Worm (Caenorhabditis elegans) whole organism, young adult: ENCODE measurements around the gene arid-1.

ENCODE experiments used
- B0035.1 ChIP-seq: sonication (generic microtip); optimal IDR thresholded peaks from 2 replicates; lab custom pipeline; 2016; ENCODE audit warnings: missing genetic modification characterization, mild to moderate bottlenecking, missing compliant biosample characterization, missing genotype, missing genetic modification reagents
- B0261.1 ChIP-seq: sonication (generic microtip); optimal IDR thresholded peaks from 2 replicates; lab custom pipeline; 2016; ENCODE audit warnings: mild to moderate bottlenecking, missing genetic modification characterization, moderate library complexity, missing compliant biosample characterization
- B0336.3 ChIP-seq: fragments of 200-800 bp; sonication (Bioruptor generic); IDR thresholded peaks from 2 replicates; pipeline ENCODE4 v1.3.6; 2022; ENCODE audit warnings: missing genetic modification characterization, missing compliant biosample characterization
- C17E4.6 ChIP-seq: fragments of 200-800 bp; sonication (Bioruptor generic); IDR thresholded peaks from 2 replicates; pipeline ENCODE4 v1.3.6; 2022; ENCODE audit warnings: missing genetic modification reagents, missing genetic modification characterization, missing compliant biosample characterization
- F39B2.1 ChIP-seq: fragments of 200-800 bp; sonication (Bioruptor generic); IDR thresholded peaks from 2 replicates; pipeline ENCODE4 v1.3.6; 2022; ENCODE audit warnings: missing genetic modification reagents, missing genetic modification characterization, missing compliant biosample characterization
- F49E8.2 ChIP-seq: sonication (generic microtip); optimal IDR thresholded peaks from 3 replicates; lab custom pipeline; 2017; ENCODE audit warnings: missing genetic modification characterization, mild to moderate bottlenecking, missing compliant biosample characterization, antibody characterized with exemption, moderate library complexity; ENCODE audit not compliant: insufficient read depth
- F57A8.1 ChIP-seq: fragments of 200-800 bp; sonication (Bioruptor generic); optimal IDR thresholded peaks from 2 replicates; lab custom pipeline; 2018; ENCODE audit warnings: mild to moderate bottlenecking, missing genetic modification characterization, moderate library complexity, missing compliant biosample characterization
- F57C9.4 ChIP-seq: sonication (generic microtip); optimal IDR thresholded peaks from 2 replicates; lab custom pipeline; 2017; ENCODE audit warnings: mild to moderate bottlenecking, missing genetic modification characterization, missing compliant biosample characterization
- K11D2.4 ChIP-seq: fragments of 200-800 bp; sonication (Bioruptor generic); IDR thresholded peaks from 2 replicates; pipeline ENCODE4 v1.3.6; 2022; ENCODE audit warnings: missing genetic modification reagents, missing genetic modification characterization, missing compliant biosample characterization
- T07F8.4 ChIP-seq: sonication (generic microtip); optimal IDR thresholded peaks from 2 replicates; lab custom pipeline; 2016; ENCODE audit warnings: mild to moderate bottlenecking, missing genetic modification characterization, moderate library complexity, missing compliant biosample characterization
- Y53F4B.3 ChIP-seq: fragments of 200-800 bp; sonication (Bioruptor generic); IDR thresholded peaks from 2 replicates; pipeline ENCODE4 v1.3.6; 2022; ENCODE audit warnings: missing genetic modification reagents, missing genetic modification characterization, missing compliant biosample characterization
- Y53G8AR.9 ChIP-seq: fragments of 200-800 bp; sonication (Bioruptor generic); conservative IDR thresholded peaks from 2 replicates; pipeline ENCODE4 v1.3.6; 2022; ENCODE audit warnings: missing genetic modification reagents, missing genetic modification characterization, missing compliant biosample characterization
- Y56A3A.18 ChIP-seq: fragments of 200-800 bp; sonication (Bioruptor generic); IDR thresholded peaks from 2 replicates; pipeline ENCODE4 v1.3.6; 2022; ENCODE audit warnings: missing genetic modification reagents, missing genetic modification characterization, missing compliant biosample characterization
- ama-1 ChIP-seq, 3 experiments: fragments of 150-350 bp in 1 of 3; sonication (generic microtip) in 2 of 3; optimal IDR thresholded peaks; 2 replicates each; lab custom pipeline; 2014 to 2018; ENCODE audit warnings: missing biosample characterization in 2 of 3, missing genetic modification characterization in 2 of 3, missing genetic modification reagents in 2 of 3
- atf-7 ChIP-seq: sonication (generic microtip); optimal IDR thresholded peaks from 2 replicates; lab custom pipeline; 2017; ENCODE audit warnings: mild to moderate bottlenecking, missing genetic modification characterization, missing compliant biosample characterization
- attf-5 ChIP-seq: fragments of 200-800 bp; sonication (Bioruptor generic); optimal IDR thresholded peaks from 2 replicates; lab custom pipeline; 2018; ENCODE audit warnings: mild to moderate bottlenecking, missing genetic modification characterization, missing compliant biosample characterization
- bed-1 ChIP-seq: fragments of 200-800 bp; sonication (Bioruptor generic); IDR thresholded peaks from 2 replicates; pipeline ENCODE4 v1.3.6; 2022; ENCODE audit warnings: missing genetic modification reagents, missing genetic modification characterization, missing compliant biosample characterization
- cebp-1 ChIP-seq, 2 experiments: fragments of 200-800 bp in 1 of 2; sonication (Bioruptor generic) in 1 of 2; sonication (generic microtip) in 1 of 2; IDR thresholded peaks in 1 of 2; optimal IDR thresholded peaks in 1 of 2; 2 replicates each; pipeline versions ENCODE4 v1.3.6 to Lab custom; 2017 to 2022; ENCODE audit warnings: missing compliant biosample characterization in 2 of 2, missing genetic modification characterization in 2 of 2, mild to moderate bottlenecking in 1 of 2, missing genetic modification reagents in 1 of 2, moderate library complexity in 1 of 2
- ceh-100 ChIP-seq: fragments of 200-800 bp; sonication (Bioruptor generic); IDR thresholded peaks from 2 replicates; pipeline ENCODE4 v1.3.6; 2022; ENCODE audit warnings: missing genetic modification reagents, missing genetic modification characterization, missing compliant biosample characterization
- ceh-91 ChIP-seq: fragments of 200-800 bp; sonication (Bioruptor generic); IDR thresholded peaks from 2 replicates; pipeline ENCODE4 v1.3.6; 2022; ENCODE audit warnings: missing genetic modification reagents, missing genetic modification characterization, missing compliant biosample characterization
- dox-1 ChIP-seq: fragments of 200-800 bp; sonication (Bioruptor generic); IDR thresholded peaks from 2 replicates; pipeline ENCODE4 v1.3.6; 2022; ENCODE audit warnings: missing genetic modification reagents, missing genetic modification characterization, missing compliant biosample characterization
- dpl-1 ChIP-seq: fragments of 150-350 bp; optimal IDR thresholded peaks from 2 replicates; lab custom pipeline; 2014; ENCODE audit warnings: missing biosample characterization, missing genetic modification reagents, missing genetic modification characterization
- efl-1 ChIP-seq: fragments of 150-350 bp; optimal IDR thresholded peaks from 2 replicates; lab custom pipeline; 2014; ENCODE audit warnings: missing biosample characterization, missing genetic modification reagents, missing genetic modification characterization
- egl-44 ChIP-seq: fragments of 200-800 bp; sonication (Bioruptor generic); IDR thresholded peaks from 2 replicates; pipeline ENCODE4 v1.3.6; 2022; ENCODE audit warnings: missing genetic modification reagents, missing genetic modification characterization, missing compliant biosample characterization
- egrh-3 ChIP-seq: fragments of 200-800 bp; sonication (Bioruptor generic); IDR thresholded peaks from 2 replicates; pipeline ENCODE4 v1.3.6; 2022; ENCODE audit warnings: missing genetic modification reagents, missing genetic modification characterization, missing compliant biosample characterization
- ets-4 ChIP-seq: fragments of 200-800 bp; sonication (Bioruptor generic); optimal IDR thresholded peaks from 2 replicates; lab custom pipeline; 2018; ENCODE audit warnings: mild to moderate bottlenecking, missing genetic modification characterization, missing compliant biosample characterization
- him-1 ChIP-seq: sonication (generic microtip); optimal IDR thresholded peaks from 2 replicates; lab custom pipeline; 2016; ENCODE audit warnings: missing genotype, missing genetic modification reagents, missing genetic modification characterization, missing compliant biosample characterization
- hmg-20 ChIP-seq: fragments of 200-800 bp; sonication (Bioruptor generic); IDR thresholded peaks from 2 replicates; pipeline ENCODE4 v1.3.6; 2022; ENCODE audit warnings: missing genetic modification reagents, missing genetic modification characterization, missing compliant biosample characterization
- let-526 ChIP-seq: fragments of 200-800 bp; sonication (Bioruptor generic); IDR thresholded peaks from 2 replicates; pipeline ENCODE4 v1.3.6; 2022; ENCODE audit warnings: missing genetic modification reagents, missing genetic modification characterization, missing compliant biosample characterization
- lin-54 ChIP-seq: fragments of 200-800 bp; sonication (Bioruptor generic); optimal IDR thresholded peaks from 2 replicates; lab custom pipeline; 2018; ENCODE audit warnings: mild to moderate bottlenecking, missing genetic modification characterization, missing compliant biosample characterization
- lir-1 ChIP-seq: fragments of 200-800 bp; sonication (Bioruptor generic); conservative IDR thresholded peaks from 2 replicates; pipeline ENCODE4 v1.3.6; 2022; ENCODE audit warnings: missing genetic modification reagents, missing genetic modification characterization, missing compliant biosample characterization
- madf-3 ChIP-seq: fragments of 200-800 bp; sonication (Bioruptor generic); IDR thresholded peaks from 2 replicates; pipeline ENCODE4 v1.3.6; 2022; ENCODE audit warnings: missing genetic modification reagents, missing genetic modification characterization, missing compliant biosample characterization
- mes-4 ChIP-seq: sonication (generic microtip); optimal IDR thresholded peaks from 2 replicates; lab custom pipeline; 2016; ENCODE audit warnings: missing genotype, missing genetic modification characterization, missing compliant biosample characterization
- nhr-80 ChIP-seq: sonication (generic microtip); optimal IDR thresholded peaks from 2 replicates; lab custom pipeline; 2016; ENCODE audit warnings: missing genetic modification characterization, missing compliant biosample characterization
- pha-4 ChIP-seq: fragments of 150-350 bp; sonication (generic microtip); optimal IDR thresholded peaks from 2 replicates; lab custom pipeline; 2014; ENCODE audit warnings: missing biosample characterization, missing genetic modification reagents, missing genetic modification characterization
- snpc-3.4 ChIP-seq: sonication (generic microtip); optimal IDR thresholded peaks from 2 replicates; lab custom pipeline; 2017; ENCODE audit warnings: missing genetic modification characterization, mild to moderate bottlenecking, missing compliant biosample characterization, antibody characterized with exemption, moderate library complexity, missing genotype, missing genetic modification reagents
- somi-1 ChIP-seq: fragments of 200-800 bp; sonication (Bioruptor generic); optimal IDR thresholded peaks from 2 replicates; lab custom pipeline; 2018; ENCODE audit warnings: mild to moderate bottlenecking, missing genetic modification characterization, missing compliant biosample characterization
- unc-62 ChIP-seq: fragments of 150-350 bp; optimal IDR thresholded peaks from 2 replicates; lab custom pipeline; 2014; ENCODE audit warnings: missing biosample characterization, missing genetic modification reagents, missing genetic modification characterization
- zfh-2 ChIP-seq: fragments of 200-800 bp; sonication (Bioruptor generic); conservative IDR thresholded peaks from 2 replicates; pipeline ENCODE4 v1.3.6; 2022; ENCODE audit warnings: missing genetic modification reagents, missing genetic modification characterization, missing compliant biosample characterization
- ztf-18 ChIP-seq: sonication (generic microtip); optimal IDR thresholded peaks from 2 replicates; lab custom pipeline; 2016; ENCODE audit warnings: missing genotype, mild to moderate bottlenecking, missing genetic modification characterization, missing compliant biosample characterization
- ztf-25 ChIP-seq: fragments of 200-800 bp; sonication (Bioruptor generic); IDR thresholded peaks from 2 replicates; pipeline ENCODE4 v1.3.6; 2022; ENCODE audit warnings: missing genetic modification reagents, missing genetic modification characterization, missing compliant biosample characterization

The arid-1 gene

DNA sequence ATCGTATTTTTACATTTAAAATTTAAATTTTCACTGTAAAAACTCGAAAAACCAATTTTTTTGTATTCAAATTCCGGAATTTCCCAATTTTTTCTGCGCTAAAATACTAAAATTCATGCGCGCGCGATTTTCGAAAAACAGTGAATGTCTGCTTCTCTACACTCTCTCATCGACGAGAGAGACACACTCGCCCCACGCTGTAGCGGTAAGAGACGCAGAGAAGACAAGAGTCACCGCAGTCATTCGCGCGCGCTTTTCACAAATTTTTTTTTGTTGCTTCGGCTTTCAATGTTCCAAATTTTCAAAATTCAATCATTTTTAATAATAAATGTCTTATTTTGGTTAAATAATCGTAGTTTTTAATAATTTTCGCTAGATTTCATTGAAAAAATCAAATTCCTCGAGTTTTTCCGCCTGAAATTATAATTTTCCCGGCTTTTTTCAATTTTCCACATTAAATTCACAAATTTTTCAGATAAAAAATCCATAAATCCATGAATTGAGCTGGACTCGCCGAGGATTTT, at the start of gene arid-1 (continued):
- TF ChIP-seq nhr-80 (tag; lab: Kevin White, UChicago) = no peak
- no peak for TF ChIP-seq atf-7 (tag; lab: Kevin White, UChicago)
- no peak for TF ChIP-seq somi-1 (GFP tag; lab: Kevin White, UChicago)
- no peak for TF ChIP-seq cebp-1 (GFP tag; IDR thresholded peaks at IDR 0.05; lab: Robert Waterston, UW)
- no peak for TF ChIP-seq cebp-1 (tag; optimal IDR thresholded peaks at IDR 0.05; lab: Kevin White, UChicago)
- no peak for TF ChIP-seq F57A8.1 (GFP tag; lab: Kevin White, UChicago)
- no peak for TF ChIP-seq Y53G8AR.9 (GFP tag; lab: Robert Waterston, UW)
- TF ChIP-seq B0336.3 (GFP tag; lab: Robert Waterston, UW) = no peak
- TF ChIP-seq egl-44 (GFP tag; lab: Robert Waterston, UW) = no peak
- no peak for TF ChIP-seq pha-4 (tag; lab: Kevin White, UChicago)
- no peak; the same call in 1 of the 2 replicates for TF ChIP-seq dox-1
- peak; percentile 71 for TF ChIP-seq lin-54 (GFP tag; lab: Kevin White, UChicago)
- no peak for TF ChIP-seq hmg-20 (GFP tag; lab: Robert Waterston, UW)
- TF ChIP-seq bed-1 (GFP tag; lab: Robert Waterston, UW) = no peak
- peak; percentile 58; the same call in 1 of the 2 replicates for TF ChIP-seq ceh-91 (GFP tag; lab: Robert Waterston, UW)
- TF ChIP-seq mes-4 (tag; lab: Kevin White, UChicago) = no peak
- TF ChIP-seq Y56A3A.18 (GFP tag; lab: Robert Waterston, UW) = no peak
- TF ChIP-seq Y53F4B.3 (GFP tag; lab: Robert Waterston, UW) = no peak
- TF ChIP-seq ztf-18 = peak; percentile 62
- TF ChIP-seq madf-3 (GFP tag; lab: Robert Waterston, UW) = no peak
- peak; percentile 37 for TF ChIP-seq him-1
- TF ChIP-seq ceh-100 (GFP tag; lab: Robert Waterston, UW) = peak; percentile 57
- no peak; the same call in 1 of the 2 replicates for TF ChIP-seq egrh-3 (GFP tag; lab: Robert Waterston, UW)
- TF ChIP-seq ets-4 (GFP tag; lab: Kevin White, UChicago) = no peak
- no peak for TF ChIP-seq lir-1
- no peak for TF ChIP-seq C17E4.6
- peak; percentile 32 for TF ChIP-seq F49E8.2 (tag; lab: Kevin White, UChicago)
- peak; percentile 54 for TF ChIP-seq dpl-1 (GFP tag; lab: Kevin White, UChicago)
- no peak for TF ChIP-seq F39B2.1
- TF ChIP-seq T07F8.4 (tag; lab: Kevin White, UChicago) = no peak
- no peak for TF ChIP-seq let-526 (GFP tag; lab: Robert Waterston, UW)

- no peak for TF ChIP-seq cebp-1 (GFP tag; IDR thresholded peaks at IDR 0.05; lab: Robert Waterston, UW)
- TF ChIP-seq cebp-1 (tag; optimal IDR thresholded peaks at IDR 0.05; lab: Kevin White, UChicago) = no peak
- TF ChIP-seq zfh-2 = peak; percentile 58; the same call in 1 of the 2 replicates
Observed at ce11 chrV:137667-138066, 48.3 kb upstream of the arid-1 start.

DNA sequence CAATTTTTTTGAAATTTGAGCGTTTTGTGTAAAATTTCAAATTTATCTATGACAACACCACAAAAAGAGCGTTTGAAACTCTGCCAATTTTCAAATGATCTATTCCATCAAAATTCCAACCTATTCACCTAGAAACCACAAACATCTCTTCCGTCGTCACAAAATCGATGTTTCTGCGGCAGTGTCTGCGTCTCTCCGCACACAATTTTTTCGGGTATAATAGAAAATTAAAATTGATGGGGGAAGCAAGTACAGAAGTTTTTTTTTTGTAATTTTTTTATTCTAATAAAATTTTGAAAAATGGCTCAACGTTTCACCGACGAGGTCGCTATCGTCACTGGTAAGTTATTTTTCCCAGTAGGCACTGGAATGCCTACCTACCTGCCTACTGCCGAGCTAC, 47.4 kb upstream of the arid-1 start, which contains the start of gene W03F9.9:
Gene W03F9.9 (plus strand): TSS at position 301 of the 400 bp plus-strand sequence.
- TF ChIP-seq K11D2.4 (no peak), Y53F4B.3 (GFP tag; lab: Robert Waterston, UW) (no peak), ztf-18 (no peak), ama-1 (optimal IDR thresholded peaks at IDR 0.05; lab: Kevin White, UChicago) (no peak), ama-1 (GFP tag; optimal IDR thresholded peaks at IDR 0.05; lab: Kevin White, UChicago) (no peak), bed-1 (GFP tag; lab: Robert Waterston, UW) (no peak), ztf-25 (GFP tag; lab: Robert Waterston, UW) (no peak), B0035.1 (tag; lab: Kevin White, UChicago) (no peak), snpc-3.4 (tag; lab: Kevin White, UChicago) (no peak), unc-62 (GFP tag; lab: Kevin White, UChicago) (no peak), attf-5 (GFP tag; lab: Kevin White, UChicago) (no peak), egl-44 (GFP tag; lab: Robert Waterston, UW) (no peak), F57C9.4 (tag; lab: Kevin White, UChicago) (no peak), efl-1 (GFP tag; lab: Kevin White, UChicago) (no peak), B0261.1 (no peak), C17E4.6 (no peak)
